Worm (Caenorhabditis elegans) whole organism, young adult: Measurements from ENCODE around the gene dhs-18.

Experiments used
- B0035.1 ChIP-seq: sonication (generic microtip); optimal IDR thresholded peaks from 2 replicates; lab custom pipeline; 2016; ENCODE audit warnings: missing genetic modification characterization, mild to moderate bottlenecking, missing compliant biosample characterization, missing genotype, missing genetic modification reagents
- B0261.1 ChIP-seq: sonication (generic microtip); optimal IDR thresholded peaks from 2 replicates; lab custom pipeline; 2016; ENCODE audit warnings: mild to moderate bottlenecking, missing genetic modification characterization, moderate library complexity, missing compliant biosample characterization
- B0336.3 ChIP-seq: fragments of 200-800 bp; sonication (Bioruptor generic); IDR thresholded peaks from 2 replicates; pipeline ENCODE4 v1.3.6; 2022; ENCODE audit warnings: missing genetic modification characterization, missing compliant biosample characterization
- C06A6.2 ChIP-seq: fragments of 200-800 bp; sonication (Bioruptor generic); conservative IDR thresholded peaks from 2 replicates; pipeline ENCODE4 v1.3.6; 2022; ENCODE audit warnings: missing genetic modification characterization, missing compliant biosample characterization
- C17E4.6 ChIP-seq: fragments of 200-800 bp; sonication (Bioruptor generic); IDR thresholded peaks from 2 replicates; pipeline ENCODE4 v1.3.6; 2022; ENCODE audit warnings: missing genetic modification reagents, missing genetic modification characterization, missing compliant biosample characterization
- F10E7.11 ChIP-seq: sonication (generic microtip); optimal IDR thresholded peaks from 2 replicates; lab custom pipeline; 2017; ENCODE audit warnings: mild to moderate bottlenecking, missing genetic modification characterization, moderate library complexity, missing compliant biosample characterization
- F52B5.7 ChIP-seq: sonication (generic microtip); optimal IDR thresholded peaks from 2 replicates; lab custom pipeline; 2016; ENCODE audit warnings: mild to moderate bottlenecking, missing genetic modification characterization, missing compliant biosample characterization
- F55B11.4 ChIP-seq: sonication (generic microtip); optimal IDR thresholded peaks from 2 replicates; lab custom pipeline; 2016; ENCODE audit warnings: missing compliant biosample characterization, missing genetic modification characterization, borderline replicate concordance; ENCODE audit not compliant: insufficient read depth
- K12H6.12 ChIP-seq: fragments of 200-800 bp; sonication (Bioruptor generic); optimal IDR thresholded peaks from 2 replicates; lab custom pipeline; 2018; ENCODE audit warnings: mild to moderate bottlenecking, missing genetic modification characterization, missing compliant biosample characterization
- Y67H2A.10 ChIP-seq: fragments of 200-800 bp; sonication (Bioruptor generic); conservative IDR thresholded peaks from 2 replicates; pipeline ENCODE4 v1.3.6; 2022; ENCODE audit warnings: missing genetic modification reagents, missing genetic modification characterization, missing compliant biosample characterization
- Y79H2A.3 ChIP-seq: fragments of 200-800 bp; sonication (Bioruptor generic); conservative IDR thresholded peaks from 2 replicates; pipeline ENCODE4 v1.3.6; 2022; ENCODE audit warnings: missing genetic modification reagents, missing genetic modification characterization, missing compliant biosample characterization
- aptf-3 ChIP-seq: fragments of 200-800 bp; sonication (Bioruptor generic); IDR thresholded peaks from 2 replicates; pipeline ENCODE4 v1.3.6; 2022; ENCODE audit warnings: missing genetic modification characterization, missing compliant biosample characterization
- athp-1 ChIP-seq: sonication (generic microtip); optimal IDR thresholded peaks from 2 replicates; lab custom pipeline; 2017; ENCODE audit warnings: mild to moderate bottlenecking, missing genetic modification characterization, missing compliant biosample characterization
- bed-1 ChIP-seq: fragments of 200-800 bp; sonication (Bioruptor generic); IDR thresholded peaks from 2 replicates; pipeline ENCODE4 v1.3.6; 2022; ENCODE audit warnings: missing genetic modification reagents, missing genetic modification characterization, missing compliant biosample characterization
- bed-2 ChIP-seq: fragments of 200-800 bp; sonication (Bioruptor generic); IDR thresholded peaks from 2 replicates; pipeline ENCODE4 v1.3.6; 2022; ENCODE audit warnings: missing genetic modification reagents, missing genetic modification characterization, missing compliant biosample characterization
- cebp-2 ChIP-seq: fragments of 200-800 bp; sonication (Bioruptor generic); IDR thresholded peaks from 2 replicates; pipeline ENCODE4 v1.3.6; 2022; ENCODE audit warnings: missing genetic modification characterization, missing compliant biosample characterization
- ceh-40 ChIP-seq: fragments of 200-800 bp; sonication (Bioruptor generic); IDR thresholded peaks from 2 replicates; pipeline ENCODE4 v1.3.6; 2022; ENCODE audit warnings: missing genetic modification characterization, missing compliant biosample characterization
- ceh-79 ChIP-seq: sonication (generic microtip); optimal IDR thresholded peaks from 2 replicates; lab custom pipeline; 2017; ENCODE audit warnings: mild to moderate bottlenecking, missing genetic modification characterization, missing compliant biosample characterization
- ceh-91 ChIP-seq: fragments of 200-800 bp; sonication (Bioruptor generic); IDR thresholded peaks from 2 replicates; pipeline ENCODE4 v1.3.6; 2022; ENCODE audit warnings: missing genetic modification reagents, missing genetic modification characterization, missing compliant biosample characterization
- chd-7 ChIP-seq: sonication (generic microtip); optimal IDR thresholded peaks from 2 replicates; lab custom pipeline; 2016; ENCODE audit warnings: mild to moderate bottlenecking, missing genetic modification characterization, moderate library complexity, missing compliant biosample characterization
- dox-1 ChIP-seq: fragments of 200-800 bp; sonication (Bioruptor generic); IDR thresholded peaks from 2 replicates; pipeline ENCODE4 v1.3.6; 2022; ENCODE audit warnings: missing genetic modification reagents, missing genetic modification characterization, missing compliant biosample characterization
- egrh-3 ChIP-seq: fragments of 200-800 bp; sonication (Bioruptor generic); IDR thresholded peaks from 2 replicates; pipeline ENCODE4 v1.3.6; 2022; ENCODE audit warnings: missing genetic modification reagents, missing genetic modification characterization, missing compliant biosample characterization
- hlh-26 ChIP-seq: fragments of 200-800 bp; sonication (Bioruptor generic); conservative IDR thresholded peaks from 2 replicates; pipeline ENCODE4 v1.3.6; 2022; ENCODE audit warnings: missing genetic modification reagents, missing genetic modification characterization, missing compliant biosample characterization
- hmg-20 ChIP-seq: fragments of 200-800 bp; sonication (Bioruptor generic); IDR thresholded peaks from 2 replicates; pipeline ENCODE4 v1.3.6; 2022; ENCODE audit warnings: missing genetic modification reagents, missing genetic modification characterization, missing compliant biosample characterization
- lag-1 ChIP-seq: fragments of 200-800 bp; sonication (Bioruptor generic); IDR thresholded peaks from 2 replicates; pipeline ENCODE4 v1.3.6; 2022; ENCODE audit warnings: missing genetic modification reagents, missing genetic modification characterization, missing compliant biosample characterization
- let-526 ChIP-seq: fragments of 200-800 bp; sonication (Bioruptor generic); IDR thresholded peaks from 2 replicates; pipeline ENCODE4 v1.3.6; 2022; ENCODE audit warnings: missing genetic modification reagents, missing genetic modification characterization, missing compliant biosample characterization
- lin-26 ChIP-seq: fragments of 200-800 bp; sonication (Bioruptor generic); IDR thresholded peaks from 2 replicates; pipeline ENCODE4 v1.3.6; 2022; ENCODE audit warnings: missing genetic modification reagents, missing genetic modification characterization, missing compliant biosample characterization
- lin-35 ChIP-seq, 3 experiments: fragments of 150-350 bp in 2 of 3; sonication (generic microtip) in 1 of 3; optimal IDR thresholded peaks; 2 replicates each; lab custom pipeline; 2014 to 2018; ENCODE audit warnings: missing biosample characterization in 3 of 3, missing genetic modification characterization in 3 of 3, missing genetic modification reagents in 3 of 3
- lin-54 ChIP-seq: fragments of 200-800 bp; sonication (Bioruptor generic); optimal IDR thresholded peaks from 2 replicates; lab custom pipeline; 2018; ENCODE audit warnings: mild to moderate bottlenecking, missing genetic modification characterization, missing compliant biosample characterization
- madf-10 ChIP-seq: sonication (generic microtip); optimal IDR thresholded peaks from 2 replicates; lab custom pipeline; 2016; ENCODE audit warnings: mild to moderate bottlenecking, missing genetic modification characterization, missing compliant biosample characterization
- madf-6 ChIP-seq: fragments of 200-800 bp; sonication (Bioruptor generic); IDR thresholded peaks from 2 replicates; pipeline ENCODE4 v1.3.6; 2022; ENCODE audit warnings: missing genetic modification reagents, missing genetic modification characterization, missing compliant biosample characterization
- mes-4 ChIP-seq: sonication (generic microtip); optimal IDR thresholded peaks from 2 replicates; lab custom pipeline; 2016; ENCODE audit warnings: missing genotype, missing genetic modification characterization, missing compliant biosample characterization
- nfya-1 ChIP-seq: sonication (generic microtip); optimal IDR thresholded peaks from 2 replicates; lab custom pipeline; 2017; ENCODE audit warnings: antibody characterized with exemption, missing compliant biosample characterization, missing genetic modification characterization, borderline replicate concordance; ENCODE audit not compliant: insufficient read depth
- nfya-2 ChIP-seq: fragments of 200-800 bp; sonication (Bioruptor generic); IDR thresholded peaks from 2 replicates; pipeline ENCODE4 v1.3.6; 2022; ENCODE audit warnings: missing genetic modification reagents, missing genetic modification characterization, missing compliant biosample characterization
- nhr-120 ChIP-seq: fragments of 200-800 bp; sonication (Bioruptor generic); IDR thresholded peaks from 2 replicates; pipeline ENCODE4 v1.3.6; 2022; ENCODE audit warnings: missing genetic modification characterization, missing compliant biosample characterization
- nhr-179 ChIP-seq: sonication (generic microtip); optimal IDR thresholded peaks from 2 replicates; lab custom pipeline; 2016; ENCODE audit warnings: mild to moderate bottlenecking, missing genetic modification characterization, missing compliant biosample characterization
- nhr-27 ChIP-seq: fragments of 200-800 bp; sonication (Bioruptor generic); optimal IDR thresholded peaks from 2 replicates; lab custom pipeline; 2018; ENCODE audit warnings: mild to moderate bottlenecking, missing genetic modification characterization, moderate library complexity, missing compliant biosample characterization
- nhr-90 ChIP-seq: sonication (generic microtip); optimal IDR thresholded peaks from 2 replicates; lab custom pipeline; 2016; ENCODE audit warnings: missing genotype, mild to moderate bottlenecking, missing genetic modification characterization, missing compliant biosample characterization
- sea-2 ChIP-seq: fragments of 200-800 bp; sonication (Bioruptor generic); IDR thresholded peaks from 2 replicates; pipeline ENCODE4 v1.3.6; 2022; ENCODE audit warnings: missing genetic modification characterization, missing compliant biosample characterization
- snpc-4 ChIP-seq, 5 experiments: fragments of 150-350 bp in 1 of 5; sonication (generic microtip) in 4 of 5; optimal IDR thresholded peaks; 2 replicates each; lab custom pipeline; 2014 to 2018; ENCODE audit warnings: missing genetic modification characterization in 5 of 5, missing biosample characterization in 3 of 5, antibody characterized with exemption in 2 of 5, mild to moderate bottlenecking in 2 of 5, missing compliant biosample characterization in 2 of 5, missing genotype in 2 of 5, moderate library complexity in 2 of 5, missing genetic modification reagents in 1 of 5
- sptf-2 ChIP-seq: fragments of 200-800 bp; sonication (Bioruptor generic); optimal IDR thresholded peaks from 2 replicates; lab custom pipeline; 2018; ENCODE audit warnings: mild to moderate bottlenecking, missing genetic modification characterization, missing compliant biosample characterization
- tbp1 ChIP-seq: fragments of 200-800 bp; sonication (Bioruptor generic); optimal IDR thresholded peaks from 2 replicates; lab custom pipeline; 2018; ENCODE audit warnings: mild to moderate bottlenecking, missing genetic modification characterization, missing compliant biosample characterization
- tbx-9 ChIP-seq: sonication (generic microtip); optimal IDR thresholded peaks from 2 replicates; lab custom pipeline; 2016; ENCODE audit warnings: borderline replicate concordance, missing genetic modification characterization, inconsistent platforms, missing compliant biosample characterization
- tlf-1 ChIP-seq: fragments of 200-800 bp; sonication (Bioruptor generic); optimal IDR thresholded peaks from 2 replicates; lab custom pipeline; 2018; ENCODE audit warnings: mild to moderate bottlenecking, missing genetic modification characterization, missing compliant biosample characterization
- xnd-1 ChIP-seq: sonication (generic microtip); optimal IDR thresholded peaks from 2 replicates; lab custom pipeline; 2016; ENCODE audit warnings: missing genotype, missing genetic modification reagents, missing genetic modification characterization, missing compliant biosample characterization
- zfh-2 ChIP-seq: fragments of 200-800 bp; sonication (Bioruptor generic); conservative IDR thresholded peaks from 2 replicates; pipeline ENCODE4 v1.3.6; 2022; ENCODE audit warnings: missing genetic modification reagents, missing genetic modification characterization, missing compliant biosample characterization
- zim-3 ChIP-seq: sonication (generic microtip); optimal IDR thresholded peaks from 2 replicates; lab custom pipeline; 2017; ENCODE audit warnings: mild to moderate bottlenecking, missing genetic modification characterization, moderate library complexity, missing compliant biosample characterization
- ztf-28 ChIP-seq: fragments of 200-800 bp; sonication (Bioruptor generic); IDR thresholded peaks from 2 replicates; pipeline ENCODE4 v1.3.6; 2022; ENCODE audit warnings: missing genetic modification reagents, missing genetic modification characterization, missing compliant biosample characterization

dhs-18 gene

DNA sequence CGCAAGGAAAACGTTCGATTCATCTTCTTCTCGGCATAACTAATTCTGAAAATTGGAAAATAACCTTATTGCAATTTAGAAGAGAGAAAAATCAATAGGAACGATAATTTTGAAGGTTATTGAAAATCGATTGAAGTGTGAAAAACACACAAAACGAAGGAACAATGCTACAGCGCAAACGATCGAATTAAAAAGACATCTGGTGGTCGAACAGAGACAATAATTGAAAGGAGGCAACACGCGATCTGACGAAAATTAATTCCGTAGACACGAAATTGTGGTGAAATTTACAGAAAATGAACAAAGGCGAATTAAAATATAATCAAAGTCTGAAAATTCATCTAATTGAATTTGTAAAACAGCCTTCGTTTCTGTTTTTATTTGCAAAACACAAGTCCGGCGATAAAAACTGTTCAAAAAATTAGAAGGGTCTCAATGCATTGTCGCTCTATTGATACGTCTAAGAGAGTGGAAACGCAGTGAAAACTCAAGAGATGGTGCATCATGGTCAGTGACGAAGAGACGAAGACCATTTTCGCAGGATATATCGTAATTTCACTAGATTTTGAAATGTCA lies 7.2 kb downstream of the dhs-18 start, which contains the start of gene pak-2 (continued):
- no peak for TF ChIP-seq aptf-3 (GFP tag; lab: Robert Waterston, UW)
- TF ChIP-seq snpc-4 (GFP tag; optimal IDR thresholded peaks at IDR 0.05; lab: Kevin White, UChicago) = no peak
- TF ChIP-seq snpc-4 (tag; optimal IDR thresholded peaks at IDR 0.05; lab: Kevin White, UChicago) = peak in 1 of 4 experiments; percentile 38
- TF ChIP-seq nhr-179 = no peak
- no peak for TF ChIP-seq nfya-2
- no peak for TF ChIP-seq F55B11.4 (tag; lab: Kevin White, UChicago)
- no peak for TF ChIP-seq F10E7.11 (tag; lab: Kevin White, UChicago)
- TF ChIP-seq dox-1 = no peak; the same call in 1 of the 2 replicates
- TF ChIP-seq B0336.3 = no peak
- no peak for TF ChIP-seq let-526 (GFP tag; lab: Robert Waterston, UW)
- TF ChIP-seq tbx-9 (tag; lab: Kevin White, UChicago) = no peak
- TF ChIP-seq lag-1 (GFP tag; lab: Robert Waterston, UW) = no peak
- no peak for TF ChIP-seq ceh-40 (GFP tag; lab: Robert Waterston, UW)
- TF ChIP-seq mes-4 (tag; lab: Kevin White, UChicago) = no peak
- TF ChIP-seq lin-54 (GFP tag; lab: Kevin White, UChicago) = peak; percentile 48
- TF ChIP-seq lin-35 (GFP tag; optimal IDR thresholded peaks at IDR 0.05; lab: Kevin White, UChicago) = peak in 1 of 3 experiments; percentile 42
- TF ChIP-seq B0035.1 (tag; lab: Kevin White, UChicago) = no peak
- no peak for TF ChIP-seq zim-3
- TF ChIP-seq B0261.1 (tag; lab: Kevin White, UChicago) = peak; percentile 1
- TF ChIP-seq nhr-120 (GFP tag; lab: Robert Waterston, UW) = no peak
- TF ChIP-seq madf-10 = peak; percentile 58
- 0 out of 2 replicates have a peak, but pooled peaks have one; percentile 69 for TF ChIP-seq bed-2 (GFP tag; lab: Robert Waterston, UW)
- no peak for TF ChIP-seq chd-7 (tag; lab: Kevin White, UChicago)
- no peak for TF ChIP-seq cebp-2 (GFP tag; lab: Robert Waterston, UW)
- no peak for TF ChIP-seq bed-1 (GFP tag; lab: Robert Waterston, UW)
- TF ChIP-seq tbp1 (GFP tag; lab: Kevin White, UChicago) = peak; percentile 30
- TF ChIP-seq lin-26 (GFP tag; lab: Robert Waterston, UW) = no peak
- no peak for TF ChIP-seq madf-6 (GFP tag; lab: Robert Waterston, UW)
- no peak for TF ChIP-seq nfya-1 (tag; lab: Kevin White, UChicago)
- TF ChIP-seq tlf-1 = no peak
- TF ChIP-seq nhr-27 (tag; lab: Kevin White, UChicago) = no peak
- no peak for TF ChIP-seq ztf-28 (GFP tag; lab: Robert Waterston, UW)
- TF ChIP-seq sea-2 = no peak
- TF ChIP-seq ceh-79 = no peak
- no peak for TF ChIP-seq zfh-2 (GFP tag; lab: Robert Waterston, UW)
- no peak for TF ChIP-seq xnd-1 (tag; lab: Kevin White, UChicago)
- TF ChIP-seq C06A6.2 (GFP tag; lab: Robert Waterston, UW) = no peak
- TF ChIP-seq Y79H2A.3 = no peak
- no peak for TF ChIP-seq ceh-91 (GFP tag; lab: Robert Waterston, UW)
- no peak for TF ChIP-seq C17E4.6
- TF ChIP-seq hlh-26 (GFP tag; lab: Robert Waterston, UW) = no peak
- no peak for TF ChIP-seq nhr-90 (tag; lab: Kevin White, UChicago)
- no peak for TF ChIP-seq egrh-3 (GFP tag; lab: Robert Waterston, UW)
- TF ChIP-seq athp-1 (tag; lab: Kevin White, UChicago) = no peak
- TF ChIP-seq F52B5.7 (tag; lab: Kevin White, UChicago) = no peak
- TF ChIP-seq hmg-20 = no peak
- no peak for TF ChIP-seq sptf-2 (GFP tag; lab: Kevin White, UChicago)
- TF ChIP-seq Y67H2A.10 = no peak
- peak; percentile 84 for TF ChIP-seq K12H6.12
